Worm (Caenorhabditis elegans) whole organism, young adult: Measurements from ENCODE around the gene lrpr-1.

Experiments used
- B0336.3 ChIP-seq: fragments of 200-800 bp; sonication (Bioruptor generic); IDR thresholded peaks from 2 replicates; pipeline ENCODE4 v1.3.6; 2022; ENCODE audit warnings: missing genetic modification characterization, missing compliant biosample characterization
- D2030.7 ChIP-seq: fragments of 200-800 bp; sonication (Bioruptor generic); IDR thresholded peaks from 2 replicates; pipeline ENCODE4 v1.3.6; 2022; ENCODE audit warnings: missing genetic modification reagents, missing genetic modification characterization, missing compliant biosample characterization
- F23B12.7 ChIP-seq: sonication (generic microtip); optimal IDR thresholded peaks from 2 replicates; lab custom pipeline; 2017; ENCODE audit warnings: missing genetic modification characterization, mild to moderate bottlenecking, missing compliant biosample characterization, antibody characterized with exemption, moderate library complexity; ENCODE audit not compliant: insufficient read depth
- F37B4.10 ChIP-seq: fragments of 200-800 bp; sonication (Bioruptor generic); IDR thresholded peaks from 2 replicates; pipeline ENCODE4 v1.3.6; 2022; ENCODE audit warnings: missing genetic modification characterization, missing compliant biosample characterization
- K12H6.12 ChIP-seq: fragments of 200-800 bp; sonication (Bioruptor generic); optimal IDR thresholded peaks from 2 replicates; lab custom pipeline; 2018; ENCODE audit warnings: mild to moderate bottlenecking, missing genetic modification characterization, missing compliant biosample characterization
- T07F8.4 ChIP-seq: sonication (generic microtip); optimal IDR thresholded peaks from 2 replicates; lab custom pipeline; 2016; ENCODE audit warnings: mild to moderate bottlenecking, missing genetic modification characterization, moderate library complexity, missing compliant biosample characterization
- T26A5.8 ChIP-seq: sonication (generic microtip); optimal IDR thresholded peaks from 2 replicates; lab custom pipeline; 2016; ENCODE audit warnings: missing genetic modification characterization, missing compliant biosample characterization
- Y53G8AR.9 ChIP-seq: fragments of 200-800 bp; sonication (Bioruptor generic); conservative IDR thresholded peaks from 2 replicates; pipeline ENCODE4 v1.3.6; 2022; ENCODE audit warnings: missing genetic modification reagents, missing genetic modification characterization, missing compliant biosample characterization
- Y79H2A.3 ChIP-seq: fragments of 200-800 bp; sonication (Bioruptor generic); conservative IDR thresholded peaks from 2 replicates; pipeline ENCODE4 v1.3.6; 2022; ENCODE audit warnings: missing genetic modification reagents, missing genetic modification characterization, missing compliant biosample characterization
- aptf-2 ChIP-seq: fragments of 200-800 bp; sonication (Bioruptor generic); conservative IDR thresholded peaks from 2 replicates; pipeline ENCODE4 v1.3.6; 2022; ENCODE audit warnings: missing genetic modification reagents, missing genetic modification characterization, missing compliant biosample characterization
- aptf-3 ChIP-seq: fragments of 200-800 bp; sonication (Bioruptor generic); IDR thresholded peaks from 2 replicates; pipeline ENCODE4 v1.3.6; 2022; ENCODE audit warnings: missing genetic modification characterization, missing compliant biosample characterization
- athp-1 ChIP-seq: sonication (generic microtip); optimal IDR thresholded peaks from 2 replicates; lab custom pipeline; 2017; ENCODE audit warnings: mild to moderate bottlenecking, missing genetic modification characterization, missing compliant biosample characterization
- attf-6 ChIP-seq: fragments of 200-800 bp; sonication (Bioruptor generic); IDR thresholded peaks from 2 replicates; pipeline ENCODE4 v1.3.6; 2022; ENCODE audit warnings: missing genetic modification reagents, missing genetic modification characterization, missing compliant biosample characterization
- cebp-1 ChIP-seq, 2 experiments: fragments of 200-800 bp in 1 of 2; sonication (Bioruptor generic) in 1 of 2; sonication (generic microtip) in 1 of 2; IDR thresholded peaks in 1 of 2; optimal IDR thresholded peaks in 1 of 2; 2 replicates each; pipeline versions ENCODE4 v1.3.6 to Lab custom; 2017 to 2022; ENCODE audit warnings: missing compliant biosample characterization in 2 of 2, missing genetic modification characterization in 2 of 2, mild to moderate bottlenecking in 1 of 2, missing genetic modification reagents in 1 of 2, moderate library complexity in 1 of 2
- ceh-40 ChIP-seq: fragments of 200-800 bp; sonication (Bioruptor generic); IDR thresholded peaks from 2 replicates; pipeline ENCODE4 v1.3.6; 2022; ENCODE audit warnings: missing genetic modification characterization, missing compliant biosample characterization
- die-1 ChIP-seq: sonication (generic microtip); optimal IDR thresholded peaks from 2 replicates; lab custom pipeline; 2016; ENCODE audit warnings: missing genotype, mild to moderate bottlenecking, missing genetic modification characterization, missing compliant biosample characterization
- dox-1 ChIP-seq: fragments of 200-800 bp; sonication (Bioruptor generic); IDR thresholded peaks from 2 replicates; pipeline ENCODE4 v1.3.6; 2022; ENCODE audit warnings: missing genetic modification reagents, missing genetic modification characterization, missing compliant biosample characterization
- efl-1 ChIP-seq: fragments of 150-350 bp; optimal IDR thresholded peaks from 2 replicates; lab custom pipeline; 2014; ENCODE audit warnings: missing biosample characterization, missing genetic modification reagents, missing genetic modification characterization
- ets-4 ChIP-seq: fragments of 200-800 bp; sonication (Bioruptor generic); optimal IDR thresholded peaks from 2 replicates; lab custom pipeline; 2018; ENCODE audit warnings: mild to moderate bottlenecking, missing genetic modification characterization, missing compliant biosample characterization
- hmg-20 ChIP-seq: fragments of 200-800 bp; sonication (Bioruptor generic); IDR thresholded peaks from 2 replicates; pipeline ENCODE4 v1.3.6; 2022; ENCODE audit warnings: missing genetic modification reagents, missing genetic modification characterization, missing compliant biosample characterization
- hrde-1 ChIP-seq: sonication (generic microtip); optimal IDR thresholded peaks from 2 replicates; lab custom pipeline; 2016; ENCODE audit warnings: missing genetic modification characterization, mild to moderate bottlenecking, missing compliant biosample characterization, moderate library complexity, missing genotype, missing genetic modification reagents, borderline replicate concordance
- hsf-1 ChIP-seq: fragments of 200-800 bp; sonication (Bioruptor generic); IDR thresholded peaks from 2 replicates; pipeline ENCODE4 v1.3.6; 2022; ENCODE audit warnings: missing genetic modification reagents, missing genetic modification characterization, missing compliant biosample characterization
- lag-1 ChIP-seq: fragments of 200-800 bp; sonication (Bioruptor generic); IDR thresholded peaks from 2 replicates; pipeline ENCODE4 v1.3.6; 2022; ENCODE audit warnings: missing genetic modification reagents, missing genetic modification characterization, missing compliant biosample characterization
- lin-35 ChIP-seq, 3 experiments: fragments of 150-350 bp in 2 of 3; sonication (generic microtip) in 1 of 3; optimal IDR thresholded peaks; 2 replicates each; lab custom pipeline; 2014 to 2018; ENCODE audit warnings: missing biosample characterization in 3 of 3, missing genetic modification characterization in 3 of 3, missing genetic modification reagents in 3 of 3
- lin-54 ChIP-seq: fragments of 200-800 bp; sonication (Bioruptor generic); optimal IDR thresholded peaks from 2 replicates; lab custom pipeline; 2018; ENCODE audit warnings: mild to moderate bottlenecking, missing genetic modification characterization, missing compliant biosample characterization
- madf-8 ChIP-seq: fragments of 200-800 bp; sonication (Bioruptor generic); conservative IDR thresholded peaks from 2 replicates; pipeline ENCODE4 v1.3.6; 2022; ENCODE audit warnings: missing genetic modification reagents, missing genetic modification characterization, missing compliant biosample characterization
- nfyb-1 ChIP-seq: fragments of 200-800 bp; sonication (Bioruptor generic); IDR thresholded peaks from 2 replicates; pipeline ENCODE4 v1.3.6; 2022; ENCODE audit warnings: missing genetic modification reagents, missing genetic modification characterization, missing compliant biosample characterization
- nhr-90 ChIP-seq: sonication (generic microtip); optimal IDR thresholded peaks from 2 replicates; lab custom pipeline; 2016; ENCODE audit warnings: missing genotype, mild to moderate bottlenecking, missing genetic modification characterization, missing compliant biosample characterization
- rcor-1 ChIP-seq: fragments of 200-800 bp; sonication (Bioruptor generic); IDR thresholded peaks from 2 replicates; pipeline ENCODE4 v1.3.6; 2022; ENCODE audit warnings: missing genetic modification reagents, missing genetic modification characterization, missing compliant biosample characterization
- tbp1 ChIP-seq: fragments of 200-800 bp; sonication (Bioruptor generic); optimal IDR thresholded peaks from 2 replicates; lab custom pipeline; 2018; ENCODE audit warnings: mild to moderate bottlenecking, missing genetic modification characterization, missing compliant biosample characterization
- unc-62 ChIP-seq: fragments of 150-350 bp; optimal IDR thresholded peaks from 2 replicates; lab custom pipeline; 2014; ENCODE audit warnings: missing biosample characterization, missing genetic modification reagents, missing genetic modification characterization

The lrpr-1 gene

DNA sequence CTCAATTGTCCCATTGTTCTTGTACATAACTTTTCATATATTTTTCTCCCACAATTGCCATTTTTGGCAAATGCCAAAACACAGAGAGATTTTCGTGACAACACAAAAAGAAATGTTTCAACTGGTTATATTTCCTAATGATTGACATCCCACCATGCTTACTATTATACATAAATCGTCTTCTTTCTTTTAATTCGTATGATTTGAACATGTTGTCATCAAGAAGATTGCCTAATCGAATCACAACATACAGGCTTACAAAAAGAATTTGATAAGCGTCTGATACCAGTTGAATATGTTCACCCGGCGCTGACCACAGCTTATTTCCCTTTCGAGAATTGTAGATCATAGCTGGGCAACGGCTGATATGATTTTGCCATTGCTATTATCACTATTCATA lies 22.7 kb downstream of the lrpr-1 start, which contains the start of gene grd-9:
grd-9 (plus strand) TSS at position 301 of the 400 bp plus-strand sequence.
- no peak for TF ChIP-seq B0336.3 (GFP tag; lab: Robert Waterston, UW)
- no peak for TF ChIP-seq dox-1 (GFP tag; lab: Robert Waterston, UW)
- no peak for TF ChIP-seq tbp1 (GFP tag; lab: Kevin White, UChicago)
- no peak for TF ChIP-seq K12H6.12 (tag; lab: Kevin White, UChicago)
- no peak for TF ChIP-seq lag-1 (GFP tag; lab: Robert Waterston, UW)
- TF ChIP-seq efl-1 (GFP tag; lab: Kevin White, UChicago), result no peak

ce11 chrV:5893015-5893414 lies 24.7 kb downstream of the lrpr-1 start, which contains the start of gene C04E6.7:
TSS of gene C04E6.7 (plus strand) at chrV:5893315.
- TF ChIP-seq Y53G8AR.9 (GFP tag; lab: Robert Waterston, UW), result no peak

- TF ChIP-seq ets-4 (GFP tag; lab: Kevin White, UChicago) (no peak), lin-54 (GFP tag; lab: Kevin White, UChicago) (no peak), T07F8.4 (tag; lab: Kevin White, UChicago) (no peak), dox-1 (GFP tag; lab: Robert Waterston, UW) (no peak), hmg-20 (GFP tag; lab: Robert Waterston, UW) (no peak)
These were observed 26.5 kb downstream of the lrpr-1 start for ce11 chrV:5891204-5891603.

DNA sequence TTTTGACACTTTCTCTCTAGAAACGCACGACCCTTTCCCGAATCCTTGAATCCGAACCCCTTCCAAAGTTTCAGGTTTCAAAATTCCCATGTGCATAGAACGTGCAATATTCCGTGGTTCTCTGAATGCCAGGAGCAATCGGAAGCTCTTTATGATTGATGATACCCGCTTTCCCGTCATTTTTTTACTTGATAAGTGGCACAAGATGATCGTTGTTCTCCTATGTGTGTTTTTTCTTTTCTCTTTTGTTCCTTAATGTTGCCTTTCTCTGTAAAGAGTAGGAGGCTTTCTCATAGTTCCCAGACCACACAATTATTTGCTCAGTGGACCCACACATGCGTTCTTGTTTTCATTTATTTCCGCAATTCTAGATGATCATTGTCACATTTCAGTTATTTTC lies 28.9 kb downstream of the lrpr-1 start:
- TF ChIP-seq attf-6 (GFP tag; lab: Robert Waterston, UW) (no peak), cebp-1 (GFP tag; IDR thresholded peaks at IDR 0.05; lab: Robert Waterston, UW) (no peak), cebp-1 (tag; optimal IDR thresholded peaks at IDR 0.05; lab: Kevin White, UChicago) (no peak), rcor-1 (GFP tag; lab: Robert Waterston, UW) (no peak), die-1 (tag; lab: Kevin White, UChicago) (no peak), nfyb-1 (GFP tag; lab: Robert Waterston, UW) (no peak), T26A5.8 (tag; lab: Kevin White, UChicago) (no peak), F37B4.10 (GFP tag; lab: Robert Waterston, UW) (no peak)

- no peak for TF ChIP-seq Y79H2A.3 (GFP tag; lab: Robert Waterston, UW)
- TF ChIP-seq D2030.7, result no peak
- TF ChIP-seq F23B12.7, result no peak
- TF ChIP-seq nhr-90 (tag; lab: Kevin White, UChicago), result no peak
- TF ChIP-seq T07F8.4 (tag; lab: Kevin White, UChicago), result no peak
- TF ChIP-seq hrde-1, result no peak
- TF ChIP-seq madf-8 (GFP tag; lab: Robert Waterston, UW), result no peak
- TF ChIP-seq hsf-1 (GFP tag; lab: Robert Waterston, UW), result no peak
- no peak for TF ChIP-seq athp-1
- TF ChIP-seq ceh-40 (GFP tag; lab: Robert Waterston, UW), result no peak
- TF ChIP-seq, all 124 proteins: peak for 0
These were observed 34.0 kb downstream of the lrpr-1 start, which contains the start of gene C04E6.8 for ce11 chrV:5883735-5884134. TSS of gene C04E6.8 (minus strand) at chrV:5883835.

- TF ChIP-seq unc-62 (no peak), madf-8 (GFP tag; lab: Robert Waterston, UW) (no peak), lin-35 (GFP tag; optimal IDR thresholded peaks at IDR 0.05; lab: Kevin White, UChicago) (no peak), aptf-3 (GFP tag; lab: Robert Waterston, UW) (no peak), Y53G8AR.9 (GFP tag; lab: Robert Waterston, UW) (no peak), aptf-2 (GFP tag; lab: Robert Waterston, UW) (no peak), nfyb-1 (GFP tag; lab: Robert Waterston, UW) (no peak)
These were observed 35.3 kb downstream of the lrpr-1 start for ce11 chrV:5882429-5882828.
